Fruit fly (Drosophila melanogaster) whole organism, prepupa: Measurements from ENCODE around the gene CG2712.

Source experiments
- Blimp-1 ChIP-seq: fragments of 200-800 bp; sonication (Bioruptor generic); optimal IDR thresholded peaks from 3 replicates; lab custom pipeline; 2017; ENCODE audit warnings: missing biosample characterization, missing genetic modification characterization, mild to moderate bottlenecking, moderate library complexity, missing genetic modification reagents
- CG10631 ChIP-seq: fragments of 200-800 bp; sonication (Bioruptor generic); optimal IDR thresholded peaks from 2 replicates; lab custom pipeline; 2016; ENCODE audit warnings: missing biosample characterization, missing genetic modification characterization
- CG11762 ChIP-seq: fragments of 200-800 bp; sonication (Bioruptor generic); optimal IDR thresholded peaks from 3 replicates; lab custom pipeline; 2016; ENCODE audit warnings: missing biosample characterization, missing genetic modification characterization; ENCODE audit not compliant: insufficient read depth
- CG15336 ChIP-seq: fragments of 200-800 bp; sonication (Bioruptor generic); IDR thresholded peaks from 2 replicates; pipeline ENCODE4 v1.3.6; 2022; ENCODE audit warnings: missing biosample characterization, missing genetic modification characterization
- CG1621 ChIP-seq: fragments of 200-800 bp; sonication (Bioruptor generic); optimal IDR thresholded peaks from 3 replicates; lab custom pipeline; 2018; ENCODE audit warnings: missing biosample characterization, mild to moderate bottlenecking, missing genetic modification characterization
- CG16779 ChIP-seq: fragments of 200-800 bp; sonication (Bioruptor generic); optimal IDR thresholded peaks from 3 replicates; lab custom pipeline; 2017; ENCODE audit warnings: missing biosample characterization, mild to moderate bottlenecking, missing genetic modification characterization
- CG3032 ChIP-seq: fragments of 200-800 bp; optimal IDR thresholded peaks from 2 replicates; lab custom pipeline; 2019; ENCODE audit warnings: missing biosample characterization, mild to moderate bottlenecking, missing genetic modification characterization, moderate library complexity
- CG31627 ChIP-seq: fragments of 200-800 bp; sonication (Bioruptor generic); optimal IDR thresholded peaks from 3 replicates; lab custom pipeline; 2016; ENCODE audit warnings: missing biosample characterization, missing genetic modification characterization
- CG32006 ChIP-seq: fragments of 200-800 bp; sonication (Bioruptor generic); optimal IDR thresholded peaks from 3 replicates; lab custom pipeline; 2017; ENCODE audit warnings: missing biosample characterization, mild to moderate bottlenecking, missing genetic modification characterization
- CG3919 ChIP-seq: fragments of 200-800 bp; sonication (Bioruptor generic); optimal IDR thresholded peaks from 3 replicates; lab custom pipeline; 2016; ENCODE audit warnings: missing biosample characterization, missing genetic modification characterization
- CG6163 ChIP-seq: fragments of 200-800 bp; sonication (Bioruptor generic); IDR thresholded peaks from 3 replicates; pipeline ENCODE4 v1.3.6; 2022; ENCODE audit warnings: missing biosample characterization, missing genetic modification characterization
- CG6276 ChIP-seq: fragments of 200-800 bp; sonication (Bioruptor generic); optimal IDR thresholded peaks from 2 replicates; lab custom pipeline; 2017; ENCODE audit warnings: missing biosample characterization, mild to moderate bottlenecking, missing genetic modification characterization
- CG6792 ChIP-seq: fragments of 200-800 bp; sonication (Bioruptor generic); optimal IDR thresholded peaks from 3 replicates; lab custom pipeline; 2016; ENCODE audit warnings: missing biosample characterization, missing genetic modification characterization
- CG7368 ChIP-seq: fragments of 200-800 bp; sonication (Bioruptor generic); optimal IDR thresholded peaks from 3 replicates; lab custom pipeline; 2016; ENCODE audit warnings: missing biosample characterization, missing genetic modification characterization
- CG8119 ChIP-seq: fragments of 200-800 bp; sonication (Bioruptor generic); IDR thresholded peaks from 3 replicates; pipeline ENCODE4 v1.3.6; 2022; ENCODE audit warnings: missing biosample characterization, missing genetic modification characterization
- CG8319 ChIP-seq: fragments of 200-800 bp; sonication (Bioruptor generic); optimal IDR thresholded peaks from 3 replicates; lab custom pipeline; 2016; ENCODE audit warnings: missing biosample characterization, missing genetic modification characterization
- CG8632 ChIP-seq: fragments of 200-800 bp; sonication (Bioruptor generic); optimal IDR thresholded peaks from 3 replicates; lab custom pipeline; 2016; ENCODE audit warnings: missing biosample characterization, missing genetic modification characterization
- CG9139 ChIP-seq: fragments of 200-800 bp; sonication (Bioruptor generic); optimal IDR thresholded peaks from 3 replicates; lab custom pipeline; 2017; ENCODE audit warnings: missing biosample characterization, mild to moderate bottlenecking, missing genetic modification characterization
- Eip75B ChIP-seq: fragments of 200-800 bp; sonication (Bioruptor generic); optimal IDR thresholded peaks from 3 replicates; lab custom pipeline; 2016; ENCODE audit warnings: missing biosample characterization, missing genetic modification characterization
- Eip78C ChIP-seq: fragments of 200-800 bp; sonication (Bioruptor generic); peaks from one replicate; lab custom pipeline; 2016; ENCODE audit warnings: missing biosample characterization, missing genetic modification characterization
- Eip93F ChIP-seq: fragments of 200-800 bp; sonication (Bioruptor generic); optimal IDR thresholded peaks from 2 replicates; lab custom pipeline; 2016; ENCODE audit warnings: missing biosample characterization, mild to moderate bottlenecking, missing genetic modification characterization
- Ets96B ChIP-seq: fragments of 200-800 bp; optimal IDR thresholded peaks from 2 replicates; lab custom pipeline; 2019; ENCODE audit warnings: missing biosample characterization, mild to moderate bottlenecking, missing genetic modification characterization, moderate library complexity
- Gug ChIP-seq: fragments of 200-800 bp; sonication (Bioruptor generic); IDR thresholded peaks from 2 replicates; pipeline ENCODE4 v1.3.6; 2022; ENCODE audit warnings: missing biosample characterization, missing genetic modification characterization
- Hr38 ChIP-seq: sonication (Bioruptor generic); optimal IDR thresholded peaks from 2 replicates; lab custom pipeline; 2016; ENCODE audit warnings: missing biosample characterization, missing genetic modification characterization
- Hr4 ChIP-seq: fragments of 200-800 bp; sonication (Bioruptor generic); optimal IDR thresholded peaks from 3 replicates; lab custom pipeline; 2016; ENCODE audit warnings: missing biosample characterization, missing genetic modification characterization
- Lpt ChIP-seq: fragments of 200-800 bp; sonication (Bioruptor generic); optimal IDR thresholded peaks from 3 replicates; lab custom pipeline; 2016; ENCODE audit warnings: missing biosample characterization, missing genetic modification characterization
- Met ChIP-seq: fragments of 200-800 bp; sonication (Bioruptor generic); optimal IDR thresholded peaks from 3 replicates; lab custom pipeline; 2016; ENCODE audit warnings: missing biosample characterization, missing genetic modification characterization
- OdsH ChIP-seq: fragments of 200-800 bp; sonication (Bioruptor generic); optimal IDR thresholded peaks from 3 replicates; lab custom pipeline; 2016; ENCODE audit warnings: missing biosample characterization, missing genetic modification characterization
- Smox ChIP-seq: fragments of 200-800 bp; sonication (Bioruptor generic); optimal IDR thresholded peaks from 3 replicates; lab custom pipeline; 2016; ENCODE audit warnings: missing biosample characterization, missing genetic modification characterization
- Sox102F ChIP-seq: fragments of 200-800 bp; sonication (Bioruptor generic); optimal IDR thresholded peaks from 2 replicates; lab custom pipeline; 2016; ENCODE audit warnings: missing biosample characterization, mild to moderate bottlenecking, missing genetic modification characterization
- Sox14 ChIP-seq: fragments of 200-800 bp; sonication (Bioruptor generic); optimal IDR thresholded peaks from 3 replicates; lab custom pipeline; 2016; ENCODE audit warnings: missing biosample characterization, missing genetic modification characterization
- Sox15 ChIP-seq: fragments of 200-800 bp; sonication (Bioruptor generic); optimal IDR thresholded peaks from 3 replicates; lab custom pipeline; 2016; ENCODE audit warnings: missing biosample characterization, missing genetic modification characterization
- cyc ChIP-seq: fragments of 200-800 bp; sonication (Bioruptor generic); optimal IDR thresholded peaks from 3 replicates; lab custom pipeline; 2016; ENCODE audit warnings: missing biosample characterization, missing genetic modification characterization
- dac ChIP-seq: fragments of 200-800 bp; sonication (Bioruptor generic); optimal IDR thresholded peaks from 2 replicates; lab custom pipeline; 2017; ENCODE audit warnings: missing biosample characterization, mild to moderate bottlenecking, missing genetic modification characterization
- esn ChIP-seq: fragments of 200-800 bp; sonication (Bioruptor generic); optimal IDR thresholded peaks from 2 replicates; lab custom pipeline; 2016; ENCODE audit warnings: missing biosample characterization, mild to moderate bottlenecking, missing genetic modification characterization, moderate library complexity
- fd59A ChIP-seq: fragments of 200-800 bp; sonication (Bioruptor generic); optimal IDR thresholded peaks from 2 replicates; lab custom pipeline; 2017; ENCODE audit warnings: missing biosample characterization, mild to moderate bottlenecking, missing genetic modification characterization, missing genetic modification reagents
- fd85E ChIP-seq: fragments of 200-800 bp; sonication (Bioruptor generic); optimal IDR thresholded peaks from 3 replicates; lab custom pipeline; 2016; ENCODE audit warnings: missing biosample characterization, missing genetic modification characterization
- fkh ChIP-seq: fragments of 200-800 bp; sonication (Bioruptor generic); optimal IDR thresholded peaks from 3 replicates; lab custom pipeline; 2017; ENCODE audit warnings: missing biosample characterization, mild to moderate bottlenecking, missing genetic modification characterization, moderate library complexity
- lz ChIP-seq: fragments of 200-800 bp; sonication (Bioruptor generic); optimal IDR thresholded peaks from 3 replicates; lab custom pipeline; 2016; ENCODE audit warnings: missing biosample characterization, missing genetic modification characterization
- salr ChIP-seq, 2 experiments: fragments of 200-800 bp; sonication (Bioruptor generic); optimal IDR thresholded peaks; 3 replicates each; lab custom pipeline; 2016 to 2018; ENCODE audit warnings: missing biosample characterization in 2 of 2, missing genetic modification characterization in 2 of 2, mild to moderate bottlenecking in 1 of 2
- spab ChIP-seq: fragments of 200-800 bp; sonication (Bioruptor generic); optimal IDR thresholded peaks from 2 replicates; lab custom pipeline; 2017; ENCODE audit warnings: missing biosample characterization, mild to moderate bottlenecking, missing genetic modification characterization, missing genetic modification reagents
- vri ChIP-seq: fragments of 200-800 bp; sonication (Bioruptor generic); optimal IDR thresholded peaks from 3 replicates; lab custom pipeline; 2016; ENCODE audit warnings: missing biosample characterization, mild to moderate bottlenecking, missing genetic modification characterization

Gene CG2712

DNA sequence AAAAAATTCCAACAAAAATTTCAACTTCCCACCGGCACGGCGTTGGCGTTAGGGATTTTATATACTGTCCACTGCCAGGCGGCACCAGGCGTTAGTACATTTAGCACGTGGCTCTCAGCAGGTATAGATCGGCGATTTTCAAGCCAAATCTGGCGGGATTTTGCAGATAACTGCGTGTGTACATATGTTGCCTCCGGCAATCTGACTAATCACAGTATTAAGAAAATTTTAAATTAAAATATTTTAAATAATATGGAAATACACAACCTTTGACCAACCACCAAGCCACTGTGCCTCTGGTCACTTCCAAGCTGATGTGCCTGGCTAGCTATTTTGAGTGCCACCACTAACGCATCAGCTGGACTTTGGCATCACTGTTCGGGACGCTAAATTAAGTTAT lies at the start of gene CG2712, which contains the start of gene ttm50:
CG2712 (plus strand) TSS at position 343 of the 400 bp plus-strand sequence.
ttm50 (minus strand) TSS at position 64 of the 400 bp plus-strand sequence.
- TF ChIP-seq Eip75B (GFP tag; lab: Kevin White, UChicago): no peak
- TF ChIP-seq CG32006: no peak
- TF ChIP-seq Hr4 (GFP tag; lab: Kevin White, UChicago): no peak
- no peak for TF ChIP-seq CG16779 (tag; lab: Kevin White, UChicago)
- TF ChIP-seq Eip78C (GFP tag; lab: Kevin White, UChicago): peak; percentile 72
- no peak for TF ChIP-seq Smox (GFP tag; lab: Kevin White, UChicago)
- TF ChIP-seq CG6163 (GFP tag; lab: Robert Waterston, UW): no peak
- TF ChIP-seq Sox102F (GFP tag; lab: Kevin White, UChicago): no peak
- no peak for TF ChIP-seq Sox14
- TF ChIP-seq CG11762 (GFP tag; lab: Kevin White, UChicago): no peak
- no peak for TF ChIP-seq Met (GFP tag; lab: Kevin White, UChicago)
- TF ChIP-seq spab (GFP tag; lab: Kevin White, UChicago): no peak
- peak; percentile 42 for TF ChIP-seq Gug
- no peak for TF ChIP-seq Hr38
- no peak for TF ChIP-seq fkh (GFP tag; lab: Kevin White, UChicago)
- no peak for TF ChIP-seq CG8119
- TF ChIP-seq OdsH (GFP tag; lab: Kevin White, UChicago): no peak
- TF ChIP-seq CG15336 (GFP tag; lab: Robert Waterston, UW): 0 out of 2 replicates have a peak, but pooled peaks have one; percentile 23
- no peak for TF ChIP-seq CG8319
- TF ChIP-seq Ets96B: no peak
- TF ChIP-seq Blimp-1: no peak
- peak; percentile 30 for TF ChIP-seq CG31627 (GFP tag; lab: Kevin White, UChicago)
- TF ChIP-seq dac: no peak
- TF ChIP-seq vri (GFP tag; lab: Kevin White, UChicago): no peak
- TF ChIP-seq CG8632 (GFP tag; lab: Kevin White, UChicago): no peak
- TF ChIP-seq CG3919 (GFP tag; lab: Kevin White, UChicago): no peak
- TF ChIP-seq lz: peak; percentile 58
- TF ChIP-seq Sox15 (GFP tag; lab: Kevin White, UChicago): peak; percentile 24
- TF ChIP-seq cyc (GFP tag; lab: Kevin White, UChicago): peak; percentile 45
- TF ChIP-seq Lpt: no peak
- TF ChIP-seq fd59A (GFP tag; lab: Kevin White, UChicago): no peak
- peak; percentile 43 for TF ChIP-seq esn
- no peak for TF ChIP-seq Eip93F (GFP tag; lab: Kevin White, UChicago)
- TF ChIP-seq CG6276 (GFP tag; lab: Kevin White, UChicago): no peak
- peak; percentile 60 for TF ChIP-seq CG3032
- TF ChIP-seq CG7368: no peak
- no peak for TF ChIP-seq salr (GFP tag; optimal IDR thresholded peaks at IDR 0.05; lab: Kevin White, UChicago)

DNA sequence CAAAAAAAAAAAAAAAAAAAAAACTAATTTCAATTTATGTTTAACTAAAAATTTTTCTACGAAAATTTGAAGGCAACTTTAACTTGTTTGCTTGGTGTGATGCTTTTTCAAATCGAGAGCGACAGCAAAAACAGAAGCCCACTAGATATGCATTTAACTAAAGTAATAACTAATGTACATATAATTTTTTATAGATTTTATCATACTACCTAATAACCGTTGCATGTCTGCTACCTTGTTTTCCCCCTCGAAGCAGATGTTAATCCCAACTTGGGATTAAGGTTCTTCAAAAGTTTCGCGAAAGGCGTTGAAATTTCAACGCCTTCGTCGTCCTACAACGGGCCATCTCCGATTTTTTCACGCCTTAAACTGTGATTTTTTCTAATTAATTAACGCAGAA lies 49.4 kb upstream of the CG2712 start, which contains the start of gene CG2652:
CG2652 (minus strand) TSS at position 101 of the 400 bp plus-strand sequence.
- no peak for TF ChIP-seq CG3032
- no peak for TF ChIP-seq CG1621
- no peak for TF ChIP-seq CG6276 (GFP tag; lab: Kevin White, UChicago)
- TF ChIP-seq CG10631 (GFP tag; lab: Kevin White, UChicago): no peak
- TF ChIP-seq fd85E: no peak
- no peak for TF ChIP-seq CG9139
- no peak for TF ChIP-seq CG6792 (GFP tag; lab: Kevin White, UChicago)
